Worm (Caenorhabditis elegans) whole organism, L1 larva: ENCODE results near the gene T04C12.11.
"Not testable (repeated sequence)": the region's sequence is repeated elsewhere in the genome, so short reads cannot be mapped to it uniquely, and the experiment has no call there.

Experiments used
- C04F5.9 ChIP-seq: sonication (generic microtip); optimal IDR thresholded peaks from 2 replicates; lab custom pipeline; 2016; ENCODE audit warnings: missing genetic modification characterization, missing compliant biosample characterization
- alr-1 ChIP-seq: fragments of 200-800 bp; sonication (Bioruptor generic); optimal IDR thresholded peaks from 2 replicates; lab custom pipeline; 2018; ENCODE audit warnings: borderline replicate concordance, mild to moderate bottlenecking, missing genetic modification characterization, missing compliant biosample characterization
- blmp-1 ChIP-seq: fragments of 150-350 bp; optimal IDR thresholded peaks from 2 replicates; lab custom pipeline; 2014; ENCODE audit warnings: missing biosample characterization, missing genetic modification characterization
- ceh-90 ChIP-seq: sonication (generic microtip); optimal IDR thresholded peaks from 2 replicates; lab custom pipeline; 2016; ENCODE audit warnings: missing genetic modification characterization, missing compliant biosample characterization
- dsc-1 ChIP-seq: sonication (generic microtip); optimal IDR thresholded peaks from 2 replicates; lab custom pipeline; 2016; ENCODE audit warnings: mild to moderate bottlenecking, missing genetic modification characterization, missing compliant biosample characterization
- efl-1 ChIP-seq, 4 experiments: fragments of 150-350 bp; optimal IDR thresholded peaks in 3 of 4; peaks in 1 of 4; 1 replicate in 1 of 4; 2 replicates in 3 of 4; lab custom pipeline; 2014; ENCODE audit warnings: missing biosample characterization in 2 of 4, missing genetic modification characterization in 2 of 4, missing genetic modification reagents in 2 of 4
- egl-13 ChIP-seq: sonication (generic microtip); optimal IDR thresholded peaks from 2 replicates; lab custom pipeline; 2016; ENCODE audit warnings: missing genotype, missing genetic modification reagents, missing genetic modification characterization, missing compliant biosample characterization
- elt-3 ChIP-seq, 6 experiments: fragments of 150-350 bp in 1 of 6; sonication (generic microtip); optimal IDR thresholded peaks; 2 replicates each; lab custom pipeline; 2017 to 2018; ENCODE audit warnings: missing biosample characterization in 6 of 6, missing genetic modification characterization in 6 of 6, inconsistent platforms in 1 of 6
- fos-1 ChIP-seq: fragments of 150-350 bp; optimal IDR thresholded peaks from 2 replicates; lab custom pipeline; 2014; ENCODE audit warnings: missing biosample characterization, missing genetic modification characterization
- grh-1 ChIP-seq: fragments of 200-800 bp; sonication (Bioruptor generic); IDR thresholded peaks from 2 replicates; pipeline ENCODE4 v1.3.6; 2022; ENCODE audit warnings: missing genetic modification reagents, missing genetic modification characterization, missing compliant biosample characterization
- hlh-17 ChIP-seq: fragments of 200-800 bp; sonication (Bioruptor generic); optimal IDR thresholded peaks from 2 replicates; lab custom pipeline; 2018; ENCODE audit warnings: missing genetic modification characterization, mild to moderate bottlenecking, missing compliant biosample characterization, moderate library complexity, borderline replicate concordance
- hlh-4 ChIP-seq: sonication (generic microtip); optimal IDR thresholded peaks from 2 replicates; lab custom pipeline; 2016; ENCODE audit warnings: mild to moderate bottlenecking, missing genetic modification characterization, missing compliant biosample characterization
- hpl-2 ChIP-seq: fragments of 150-350 bp; optimal IDR thresholded peaks from 2 replicates; lab custom pipeline; 2014; ENCODE audit warnings: missing biosample characterization, missing genetic modification reagents, missing genetic modification characterization
- isw-1 ChIP-seq: fragments of 200-800 bp; sonication (Bioruptor generic); IDR thresholded peaks from 2 replicates; pipeline ENCODE4 v1.3.6; 2022; ENCODE audit warnings: missing genetic modification characterization, missing compliant biosample characterization
- lin-13 ChIP-seq: fragments of 150-350 bp; optimal IDR thresholded peaks from 2 replicates; lab custom pipeline; 2014; ENCODE audit warnings: missing biosample characterization, missing genetic modification reagents, missing genetic modification characterization
- lin-15B ChIP-seq: fragments of 150-350 bp; sonication (generic microtip); optimal IDR thresholded peaks from 3 replicates; lab custom pipeline; 2014; ENCODE audit warnings: missing biosample characterization, missing genetic modification characterization
- lin-35 ChIP-seq, 2 experiments: fragments of 150-350 bp; optimal IDR thresholded peaks; 2 replicates each; lab custom pipeline; 2014; ENCODE audit warnings: missing biosample characterization in 2 of 2, missing genetic modification characterization in 2 of 2, missing genetic modification reagents in 2 of 2
- lir-3 ChIP-seq: sonication (generic microtip); optimal IDR thresholded peaks from 2 replicates; lab custom pipeline; 2016; ENCODE audit warnings: mild to moderate bottlenecking, missing genetic modification characterization, moderate library complexity, missing compliant biosample characterization; ENCODE audit not compliant: poor library complexity
- mef-2 ChIP-seq: fragments of 150-350 bp; optimal IDR thresholded peaks from 2 replicates; lab custom pipeline; 2014; ENCODE audit warnings: missing biosample characterization, missing genetic modification characterization
- nhr-11 ChIP-seq: fragments of 150-350 bp; optimal IDR thresholded peaks from 2 replicates; lab custom pipeline; 2014; ENCODE audit warnings: missing biosample characterization, missing genetic modification characterization
- nhr-19 ChIP-seq: fragments of 200-800 bp; sonication (Bioruptor generic); conservative IDR thresholded peaks from 2 replicates; pipeline ENCODE4 v1.3.6; 2022; ENCODE audit warnings: missing genetic modification characterization, missing compliant biosample characterization
- nhr-71 ChIP-seq: sonication (generic microtip); optimal IDR thresholded peaks from 2 replicates; lab custom pipeline; 2016; ENCODE audit warnings: mild to moderate bottlenecking, missing genetic modification characterization, moderate library complexity, missing compliant biosample characterization
- nhr-76 ChIP-seq: sonication (generic microtip); optimal IDR thresholded peaks from 2 replicates; lab custom pipeline; 2017; ENCODE audit warnings: missing biosample characterization, missing genetic modification characterization
- pax-3 ChIP-seq: fragments of 200-800 bp; sonication (Bioruptor generic); optimal IDR thresholded peaks from 2 replicates; lab custom pipeline; 2018; ENCODE audit warnings: mild to moderate bottlenecking, missing genetic modification characterization, moderate library complexity, missing compliant biosample characterization
- skn-1 ChIP-seq: fragments of 150-350 bp; optimal IDR thresholded peaks from 2 replicates; lab custom pipeline; 2014; ENCODE audit warnings: missing biosample characterization, missing genetic modification characterization
- snpc-4 ChIP-seq: fragments of 150-350 bp; optimal IDR thresholded peaks from 2 replicates; lab custom pipeline; 2014; ENCODE audit warnings: missing biosample characterization, missing genetic modification characterization
- unc-62 ChIP-seq: fragments of 150-350 bp; optimal IDR thresholded peaks from 2 replicates; lab custom pipeline; 2014; ENCODE audit warnings: missing biosample characterization, missing genetic modification reagents, missing genetic modification characterization
- vab-15 ChIP-seq: sonication (generic microtip); optimal IDR thresholded peaks from 2 replicates; lab custom pipeline; 2017; ENCODE audit warnings: missing genotype, mild to moderate bottlenecking, missing genetic modification characterization, missing compliant biosample characterization
- xbp-1 ChIP-seq: sonication (generic microtip); optimal IDR thresholded peaks from 2 replicates; lab custom pipeline; 2016; ENCODE audit warnings: missing genetic modification characterization, missing compliant biosample characterization

The T04C12.11 gene

DNA sequence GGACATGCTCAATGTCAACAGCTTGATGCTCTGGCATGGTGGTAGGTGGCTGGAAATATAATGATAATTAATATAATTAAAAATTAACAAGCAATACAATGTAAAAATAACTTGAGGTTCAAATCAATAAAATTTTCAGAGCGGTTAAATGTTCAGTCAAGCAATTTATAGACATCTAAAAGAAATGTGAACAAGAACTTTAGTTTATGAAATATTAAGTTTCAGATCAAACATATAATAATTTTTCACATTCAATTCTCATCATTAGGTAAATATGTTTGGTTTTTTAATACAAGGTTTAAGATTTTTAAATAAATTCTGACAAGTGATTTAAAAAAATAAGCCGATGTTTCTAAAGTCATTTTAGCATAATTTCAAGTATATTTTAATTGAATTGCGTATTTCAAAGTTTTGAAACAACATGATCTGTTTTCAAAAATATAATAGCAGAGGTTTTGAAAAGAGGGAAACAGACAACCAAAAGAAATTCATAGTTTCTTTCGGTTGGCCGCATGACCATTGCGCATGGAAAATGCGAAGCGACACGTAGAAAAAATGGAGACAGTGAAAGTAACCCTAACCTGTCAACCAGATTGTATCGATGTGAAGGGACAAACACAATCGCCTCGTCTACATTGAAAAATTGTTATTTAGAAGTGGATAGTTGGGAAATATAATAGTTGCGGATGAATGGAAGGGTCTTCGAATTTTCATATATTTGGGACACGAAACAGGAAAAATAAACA lies at the start of gene T04C12.11 (continued):
- TF ChIP-seq fos-1, result no peak

DNA sequence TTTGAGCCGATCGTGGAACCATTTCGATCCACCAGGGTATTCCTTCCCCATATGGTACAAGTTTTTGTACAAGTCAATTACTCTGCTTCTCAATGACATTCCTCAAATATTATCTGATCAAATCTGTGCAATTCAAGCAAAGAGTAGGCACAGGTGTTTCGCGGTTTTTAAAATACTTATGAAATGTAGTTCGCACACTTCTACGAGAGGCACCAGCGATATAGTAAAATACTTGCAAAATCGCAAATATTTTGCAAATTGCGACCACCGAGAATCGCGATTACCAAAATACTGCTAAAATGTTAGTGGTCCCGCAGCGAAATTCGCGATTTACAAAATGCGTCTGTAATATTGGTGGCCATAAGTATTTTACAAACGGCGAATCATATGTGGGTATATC lies 49.6 kb upstream of the T04C12.11 start, which contains the start of gene Y42A5A.5:
Gene Y42A5A.5, minus strand, starts transcription at position 101 of the 400 bp plus-strand sequence.
- TF ChIP-seq nhr-19 (GFP tag; lab: Robert Waterston, UW); skn-1 (tag; lab: Kevin White, UChicago); lir-3 (tag; lab: Kevin White, UChicago): not testable (repeated sequence)

DNA sequence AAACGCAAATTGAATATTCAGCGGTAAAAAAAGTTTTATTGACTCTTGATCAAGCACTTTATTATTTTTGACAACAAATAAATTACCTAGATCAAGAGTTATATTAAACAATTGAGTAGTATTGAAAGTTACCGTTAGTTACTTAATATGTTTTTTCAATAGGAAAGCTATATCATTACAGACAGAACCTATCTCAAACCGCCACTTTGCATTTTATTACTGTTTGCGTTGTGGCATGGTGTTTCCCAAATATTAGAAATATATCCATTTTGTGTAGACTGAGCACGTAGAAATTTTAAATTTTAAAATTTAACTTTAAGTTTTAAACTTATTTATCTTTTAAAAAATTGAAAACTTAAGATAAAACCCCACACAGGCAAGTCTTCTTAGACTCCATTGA lies 44.3 kb upstream of the T04C12.11 start:
- no peak for TF ChIP-seq egl-13
- TF ChIP-seq vab-15 (tag; lab: Kevin White, UChicago), result no peak
- no peak for TF ChIP-seq snpc-4 (tag; lab: Kevin White, UChicago)
- TF ChIP-seq C04F5.9 (tag; lab: Kevin White, UChicago), result no peak
- no peak for TF ChIP-seq grh-1
- TF ChIP-seq nhr-11, result no peak
- TF ChIP-seq nhr-76 (tag; lab: Kevin White, UChicago), result no peak
- no peak for TF ChIP-seq unc-62 (GFP tag; lab: Kevin White, UChicago)
- TF ChIP-seq nhr-71 (tag; lab: Kevin White, UChicago), result no peak
- no peak for TF ChIP-seq xbp-1 (tag; lab: Kevin White, UChicago)
- no peak for TF ChIP-seq hlh-4 (tag; lab: Kevin White, UChicago)
- TF ChIP-seq ceh-90 (tag; lab: Kevin White, UChicago), result no peak
- TF ChIP-seq lin-35 (GFP tag; optimal IDR thresholded peaks at IDR 0.05; lab: Kevin White, UChicago), result no peak
- TF ChIP-seq lin-15B (tag; lab: Kevin White, UChicago), result no peak
- TF ChIP-seq isw-1 (GFP tag; lab: Robert Waterston, UW), result no peak
- no peak for TF ChIP-seq pax-3 (tag; lab: Kevin White, UChicago)
- TF ChIP-seq hlh-17 (GFP tag; lab: Kevin White, UChicago), result no peak
- TF ChIP-seq, all 84 proteins: peak for 0

ce11 chrV:11098599-11098998 lies 38.5 kb upstream of the T04C12.11 start, which contains the start of gene cdkl-1:
TSS of gene cdkl-1 (plus strand) at chrV:11098899.
- TF ChIP-seq skn-1 (tag; lab: Kevin White, UChicago), result no peak
- no peak for TF ChIP-seq elt-3 (tag; optimal IDR thresholded peaks at IDR 0.05; lab: Kevin White, UChicago)
- TF ChIP-seq hlh-17 (GFP tag; lab: Kevin White, UChicago), result no peak
- TF ChIP-seq lin-13 (GFP tag; lab: Kevin White, UChicago), result no peak
- no peak for TF ChIP-seq alr-1 (tag; lab: Kevin White, UChicago)
- TF ChIP-seq, all 84 proteins: peak for 0

DNA sequence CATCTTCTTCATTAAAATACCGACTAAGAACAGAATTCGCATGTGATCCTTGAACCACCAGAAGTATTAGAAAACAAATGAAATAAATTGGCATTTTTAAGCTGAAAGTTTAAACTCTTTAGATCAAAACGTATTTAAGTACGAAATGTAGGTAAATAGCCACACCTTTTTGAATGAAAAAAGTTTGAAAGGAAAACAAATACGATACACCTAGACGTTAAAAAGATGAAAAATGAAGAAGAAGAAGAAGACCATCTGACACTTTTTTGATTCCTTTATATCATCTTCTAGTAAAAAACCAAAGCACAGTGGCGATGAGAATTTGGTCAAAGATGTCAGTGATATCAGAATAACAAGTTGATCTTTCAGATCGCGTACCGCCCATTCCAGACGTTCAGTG lies 35.8 kb upstream of the T04C12.11 start, which contains the start of gene Y42A5A.3:
Gene Y42A5A.3, minus strand, starts transcription at position 101 of the 400 bp plus-strand sequence.
- TF ChIP-seq mef-2 (tag; lab: Kevin White, UChicago) (no peak), dsc-1 (tag; lab: Kevin White, UChicago) (no peak), hlh-4 (tag; lab: Kevin White, UChicago) (no peak), elt-3 (tag; optimal IDR thresholded peaks at IDR 0.05; lab: Kevin White, UChicago) (peak in 1 of 6 experiments; percentile 21), efl-1 (optimal IDR thresholded peaks at IDR 0.05; lab: Kevin White, UChicago) (no peak), efl-1 (GFP tag; optimal IDR thresholded peaks at IDR 0.05 in 1 of 2; lab: Kevin White, UChicago) (no peak), blmp-1 (peak; percentile 5), hpl-2 (GFP tag; lab: Kevin White, UChicago) (no peak), unc-62 (GFP tag; lab: Kevin White, UChicago) (no peak), isw-1 (GFP tag; lab: Robert Waterston, UW) (no peak)
